Worm (Caenorhabditis elegans): Measurements from ENCODE around the gene spp-19.

ce11 chrV:6546450-6547171 is 14.9 kb downstream of the spp-19 start, which contains the start of gene dre-1:
- TF ChIP-seq lin-13 (GFP tag; optimal IDR thresholded peaks at IDR 0.05) (no peak), skn-1 (tag; optimal IDR thresholded peaks at IDR 0.05) (no peak), lsy-2 (tag; optimal IDR thresholded peaks at IDR 0.05) (no peak), unc-62 (GFP tag; optimal IDR thresholded peaks at IDR 0.05) (no peak)

Measured in whole organism, L2 larva.